Worm (Caenorhabditis elegans): ENCODE results near the gene F53A3.1.

The F53A3.1 gene

ce11 chrIII:1903966-1904365, 39.5 kb downstream of the F53A3.1 start:
- TF ChIP-seq nhr-28 (tag; optimal IDR thresholded peaks at IDR 0.05) (no peak), pag-3 (tag; optimal IDR thresholded peaks at IDR 0.05; ENCODE audit: borderline replicate concordance, insufficient read depth) (no peak), sup-37 (GFP tag; optimal IDR thresholded peaks at IDR 0.05) (no peak), pqm-1 (tag; optimal IDR thresholded peaks at IDR 0.05) (no peak), C04F5.9 (tag; optimal IDR thresholded peaks at IDR 0.05) (no peak), elt-2 (tag; optimal IDR thresholded peaks at IDR 0.05) (no peak)

DNA sequence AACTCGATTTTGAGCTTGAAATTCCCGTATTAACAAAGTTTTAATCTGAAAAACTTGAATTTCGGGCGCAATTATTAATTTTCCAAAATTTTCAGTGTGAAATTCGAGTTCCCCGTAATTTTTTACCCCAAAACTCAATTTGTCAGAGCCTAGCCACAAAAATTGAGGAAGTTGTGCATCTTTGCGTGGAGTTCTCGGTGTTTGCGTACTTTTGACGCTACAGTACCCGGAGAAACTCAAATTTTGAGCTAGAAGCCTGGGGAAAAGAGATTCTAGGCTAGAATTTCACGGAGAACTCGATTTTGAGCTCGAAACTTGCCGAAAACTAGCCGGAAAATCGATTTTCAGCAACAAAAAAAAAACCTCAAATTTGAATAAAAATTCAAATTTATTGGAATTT, 43.0 kb downstream of the F53A3.1 start:
- TF ChIP-seq lsy-2 (tag; optimal IDR thresholded peaks at IDR 0.05): peak; percentile 1 to 21

DNA sequence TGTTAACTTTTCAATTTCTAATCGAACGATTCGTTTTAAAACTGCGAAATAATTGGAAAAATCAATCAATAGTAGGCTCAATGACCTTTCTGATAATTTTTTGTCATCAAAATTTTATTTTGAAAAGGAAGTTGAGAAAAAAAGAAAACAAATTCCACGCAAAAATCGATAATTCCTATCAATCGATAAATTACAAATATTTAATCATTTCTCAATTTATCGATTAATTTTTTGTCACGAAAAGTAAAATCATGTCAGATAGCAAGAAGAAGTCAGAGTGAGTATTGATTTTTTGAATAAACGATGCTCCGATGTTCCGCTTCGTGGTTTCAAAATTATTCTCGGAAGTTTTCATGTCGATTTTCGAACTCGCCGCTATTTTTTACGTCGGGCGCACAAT, 49.6 kb downstream of the F53A3.1 start, which contains the start of the genes B0524.5 and B0524.2:
B0524.5 (minus strand) TSS at position 40 of the 400 bp plus-strand sequence.
B0524.2 (plus strand) TSS at position 207 of the 400 bp plus-strand sequence.
- no peak for TF ChIP-seq vab-15 (tag; optimal IDR thresholded peaks at IDR 0.05)
- TF ChIP-seq nhr-84 (tag; optimal IDR thresholded peaks at IDR 0.05): no peak
- no peak for TF ChIP-seq unc-30 (tag; optimal IDR thresholded peaks at IDR 0.05)
- no peak for TF ChIP-seq tlp-1 (tag; optimal IDR thresholded peaks at IDR 0.05)
- no peak for TF ChIP-seq sox-4 (tag; optimal IDR thresholded peaks at IDR 0.05)
- no peak for TF ChIP-seq fos-1 (tag; optimal IDR thresholded peaks at IDR 0.05)
- TF ChIP-seq ceh-90 (tag; optimal IDR thresholded peaks at IDR 0.05): no peak
- no peak for TF ChIP-seq nhr-28 (tag; optimal IDR thresholded peaks at IDR 0.05)
- no peak for TF ChIP-seq nhr-47 (tag; optimal IDR thresholded peaks at IDR 0.05)
- no peak for TF ChIP-seq C34B4.2 (tag; optimal IDR thresholded peaks at IDR 0.05)
- TF ChIP-seq dsc-1 (tag; optimal IDR thresholded peaks at IDR 0.05): no peak
- TF ChIP-seq sptf-1 (tag; optimal IDR thresholded peaks at IDR 0.05): no peak
- TF ChIP-seq ztf-11 (tag; optimal IDR thresholded peaks at IDR 0.05): no peak
- no peak for TF ChIP-seq ama-1 (optimal IDR thresholded peaks at IDR 0.05)
- TF ChIP-seq ces-1 (GFP tag; optimal IDR thresholded peaks at IDR 0.05): no peak
- TF ChIP-seq irx-1 (tag; optimal IDR thresholded peaks at IDR 0.05): no peak
- TF ChIP-seq fkh-4 (tag; optimal IDR thresholded peaks at IDR 0.05; ENCODE audit: borderline replicate concordance): no peak
- no peak for TF ChIP-seq hpl-2 (GFP tag; optimal IDR thresholded peaks at IDR 0.05)

- TF ChIP-seq efl-3 (GFP tag; optimal IDR thresholded peaks at IDR 0.05) (no peak), nhr-85 (tag) (peak; percentile 50), skn-1 (tag; optimal IDR thresholded peaks at IDR 0.05) (no peak)
These were observed 50.0 kb downstream of the F53A3.1 start for ce11 chrIII:1893405-1893804.
